Fruit fly (Drosophila melanogaster): ENCODE measurements around the gene CG12517.
A peak's percentile ranks its signal among the peaks of the same experiment; 100 is the strongest.

The CG12517 gene

dm6 chr2L:10869867-10870266, at the start of gene CG12517:
CG12517 (plus strand) TSS chr2L:10870167.
- TF ChIP-seq Dll (optimal IDR thresholded peaks at IDR 0.05) (no peak), EcR (GFP tag; optimal IDR thresholded peaks at IDR 0.05) (no peak), psq (optimal IDR thresholded peaks at IDR 0.05) (no peak), pan (optimal IDR thresholded peaks at IDR 0.05) (no peak), usp (GFP tag; optimal IDR thresholded peaks at IDR 0.05) (no peak), CG8478 (optimal IDR thresholded peaks at IDR 0.05) (no peak)

DNA sequence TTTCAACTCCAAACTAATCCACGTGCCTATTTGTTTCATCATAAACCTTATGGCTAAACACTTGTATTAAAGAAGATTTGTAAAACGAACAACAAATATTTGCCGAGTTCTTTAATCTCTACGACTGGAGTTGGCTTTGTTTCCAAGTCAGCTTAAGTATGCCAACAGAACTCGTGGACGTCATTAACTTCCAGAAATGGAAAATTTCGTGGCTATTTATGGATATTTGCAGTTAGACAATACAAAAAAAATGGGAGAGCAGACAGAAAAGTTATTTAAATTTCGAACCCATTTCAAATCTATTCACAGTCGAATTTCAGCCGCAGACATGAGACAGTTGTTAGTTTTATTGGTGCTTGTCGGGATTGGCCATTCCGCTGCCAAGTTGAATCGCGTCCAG, 49.6 kb upstream of the CG12517 start, which contains the start of gene CG17134:
TSS of gene CG17134 (plus strand) at position 301 of the 400 bp plus-strand sequence.
- no peak for TF ChIP-seq Dll (optimal IDR thresholded peaks at IDR 0.05)
- TF ChIP-seq EcR (GFP tag; optimal IDR thresholded peaks at IDR 0.05), result no peak
- no peak for TF ChIP-seq usp (GFP tag; optimal IDR thresholded peaks at IDR 0.05)
- TF ChIP-seq pan (optimal IDR thresholded peaks at IDR 0.05), result no peak
- no peak for TF ChIP-seq psq (optimal IDR thresholded peaks at IDR 0.05)
- no peak for TF ChIP-seq CG8478 (optimal IDR thresholded peaks at IDR 0.05)

DNA sequence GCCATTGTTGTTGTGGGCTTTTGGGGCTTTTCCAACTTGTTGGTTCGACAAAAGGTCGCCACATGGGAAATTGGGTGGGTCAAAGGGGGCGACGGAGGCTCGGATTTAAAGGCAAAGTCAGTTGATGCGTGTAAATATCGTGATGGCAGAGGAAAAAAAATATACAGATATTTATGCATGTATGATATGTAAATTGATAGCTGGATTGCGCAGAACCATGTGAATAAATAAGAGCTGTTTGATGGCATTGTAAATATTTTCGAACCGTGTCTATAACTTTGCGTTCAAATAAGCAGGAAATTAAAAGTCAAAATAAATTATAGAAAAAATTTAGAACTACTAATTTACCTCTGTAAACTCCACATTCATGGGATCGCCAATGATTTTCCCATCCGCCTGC, 47.3 kb upstream of the CG12517 start:
- no peak for TF ChIP-seq EcR (GFP tag; optimal IDR thresholded peaks at IDR 0.05)
- TF ChIP-seq Dll (optimal IDR thresholded peaks at IDR 0.05), result no peak
- no peak for TF ChIP-seq psq (optimal IDR thresholded peaks at IDR 0.05)
- TF ChIP-seq CG8478 (optimal IDR thresholded peaks at IDR 0.05), result no peak
- no peak for TF ChIP-seq pan (optimal IDR thresholded peaks at IDR 0.05)
- TF ChIP-seq usp (GFP tag; optimal IDR thresholded peaks at IDR 0.05), result no peak

dm6 chr2L:10831590-10831989, 38.4 kb upstream of the CG12517 start:
- TF ChIP-seq EcR (GFP tag; optimal IDR thresholded peaks at IDR 0.05) (no peak), pan (optimal IDR thresholded peaks at IDR 0.05) (no peak), psq (optimal IDR thresholded peaks at IDR 0.05) (no peak), CG8478 (optimal IDR thresholded peaks at IDR 0.05) (no peak), usp (GFP tag; optimal IDR thresholded peaks at IDR 0.05) (no peak), Dll (optimal IDR thresholded peaks at IDR 0.05) (no peak)

dm6 chr2L:10837491-10837890, 32.5 kb upstream of the CG12517 start, which contains the start of gene Nos:
Nos (minus strand) TSS chr2L:10837511.
- TF ChIP-seq psq (optimal IDR thresholded peaks at IDR 0.05), result no peak
- TF ChIP-seq pan (optimal IDR thresholded peaks at IDR 0.05), result no peak
- no peak for TF ChIP-seq usp (GFP tag; optimal IDR thresholded peaks at IDR 0.05)
- TF ChIP-seq Dll (optimal IDR thresholded peaks at IDR 0.05), result no peak
- no peak for TF ChIP-seq EcR (GFP tag; optimal IDR thresholded peaks at IDR 0.05)
- TF ChIP-seq CG8478 (optimal IDR thresholded peaks at IDR 0.05), result no peak

- TF ChIP-seq psq (optimal IDR thresholded peaks at IDR 0.05) (no peak), pan (optimal IDR thresholded peaks at IDR 0.05) (no peak), EcR (GFP tag; optimal IDR thresholded peaks at IDR 0.05) (no peak), usp (GFP tag; optimal IDR thresholded peaks at IDR 0.05) (no peak), Dll (optimal IDR thresholded peaks at IDR 0.05) (no peak), CG8478 (optimal IDR thresholded peaks at IDR 0.05) (no peak)
Measured at dm6 chr2L:10841619-10842018, 28.3 kb upstream of the CG12517 start.

dm6 chr2L:10842326-10842725, 27.6 kb upstream of the CG12517 start, which contains the start of gene CG6700:
CG6700 (minus strand) TSS chr2L:10842597.
- no peak for TF ChIP-seq CG8478 (optimal IDR thresholded peaks at IDR 0.05)
- no peak for TF ChIP-seq psq (optimal IDR thresholded peaks at IDR 0.05)
- TF ChIP-seq EcR (GFP tag; optimal IDR thresholded peaks at IDR 0.05), result no peak
- TF ChIP-seq usp (GFP tag; optimal IDR thresholded peaks at IDR 0.05), result no peak
- TF ChIP-seq Dll (optimal IDR thresholded peaks at IDR 0.05), result no peak
- TF ChIP-seq pan (optimal IDR thresholded peaks at IDR 0.05), result no peak

- TF ChIP-seq usp (GFP tag; optimal IDR thresholded peaks at IDR 0.05), result no peak
Measured at dm6 chr2L:10845564-10845963, 24.4 kb upstream of the CG12517 start, which contains the start of the genes CG17139 and CG17140. CG17139 (minus strand) TSS chr2L:10845664. CG17140 (minus strand) TSS chr2L:10845664.

DNA sequence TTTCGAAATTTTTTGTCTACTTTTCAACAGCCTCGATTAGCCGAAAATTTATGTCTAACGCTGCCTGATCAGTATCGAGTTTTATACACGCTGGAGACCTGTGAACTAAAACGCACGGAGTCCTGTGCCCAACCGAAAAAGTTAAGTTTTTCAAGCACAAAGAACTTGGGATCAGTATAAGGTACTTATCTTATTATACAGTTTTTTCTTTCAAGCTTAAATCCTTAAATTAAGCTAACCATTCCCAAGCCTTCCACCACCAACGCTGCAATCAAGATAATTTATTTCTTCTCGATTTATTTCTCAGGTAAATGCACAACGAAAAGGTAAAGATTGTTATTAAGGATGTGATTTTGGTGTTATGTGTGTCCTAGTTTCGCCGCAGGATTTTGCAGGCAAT, 23.0 kb upstream of the CG12517 start, which contains the start of gene Porin2:
TSS of gene Porin2 (minus strand) at position 101 of the 400 bp plus-strand sequence.
- TF ChIP-seq EcR (GFP tag; optimal IDR thresholded peaks at IDR 0.05) (no peak), psq (optimal IDR thresholded peaks at IDR 0.05) (no peak), pan (optimal IDR thresholded peaks at IDR 0.05) (no peak), CG8478 (optimal IDR thresholded peaks at IDR 0.05) (no peak), Dll (optimal IDR thresholded peaks at IDR 0.05) (no peak), usp (GFP tag; optimal IDR thresholded peaks at IDR 0.05) (no peak)

DNA sequence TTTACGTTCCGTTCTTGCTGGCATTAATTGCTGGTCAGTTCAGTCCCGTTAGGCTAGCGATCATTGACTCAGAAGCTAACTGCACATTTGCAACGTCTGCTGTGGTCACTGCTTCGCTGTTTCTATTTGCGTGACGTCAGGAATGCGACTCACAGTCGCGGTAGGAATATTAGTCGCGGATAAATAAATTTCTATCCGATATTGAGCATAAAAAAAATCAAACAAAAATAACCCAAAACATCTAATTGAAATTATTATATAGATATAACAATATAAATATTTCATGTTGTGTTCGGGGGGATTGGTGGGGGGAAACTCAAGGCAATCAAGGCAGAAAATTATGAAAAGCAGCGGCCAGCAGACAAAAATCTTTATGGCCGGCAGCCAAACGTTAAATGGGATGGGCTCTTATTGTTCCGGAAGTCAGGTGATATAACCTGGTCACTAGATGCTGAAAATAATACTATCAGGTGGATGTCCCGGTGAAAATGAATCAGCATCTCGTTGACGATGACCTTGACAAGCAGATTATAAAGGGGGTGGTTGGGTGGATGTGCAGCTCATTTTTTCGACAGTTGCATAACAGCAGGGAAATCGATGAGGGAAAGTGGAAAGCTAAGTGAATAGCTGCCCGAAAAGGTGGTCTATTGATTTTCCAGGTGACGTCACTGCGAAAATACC, 20.3 kb upstream of the CG12517 start, which contains the start of gene SmydA-3:
TSS of gene SmydA-3 (plus strand) at position 631 of the 681 bp plus-strand sequence.
- TF ChIP-seq Dll (optimal IDR thresholded peaks at IDR 0.05) (no peak), CG8478 (optimal IDR thresholded peaks at IDR 0.05) (no peak)

DNA sequence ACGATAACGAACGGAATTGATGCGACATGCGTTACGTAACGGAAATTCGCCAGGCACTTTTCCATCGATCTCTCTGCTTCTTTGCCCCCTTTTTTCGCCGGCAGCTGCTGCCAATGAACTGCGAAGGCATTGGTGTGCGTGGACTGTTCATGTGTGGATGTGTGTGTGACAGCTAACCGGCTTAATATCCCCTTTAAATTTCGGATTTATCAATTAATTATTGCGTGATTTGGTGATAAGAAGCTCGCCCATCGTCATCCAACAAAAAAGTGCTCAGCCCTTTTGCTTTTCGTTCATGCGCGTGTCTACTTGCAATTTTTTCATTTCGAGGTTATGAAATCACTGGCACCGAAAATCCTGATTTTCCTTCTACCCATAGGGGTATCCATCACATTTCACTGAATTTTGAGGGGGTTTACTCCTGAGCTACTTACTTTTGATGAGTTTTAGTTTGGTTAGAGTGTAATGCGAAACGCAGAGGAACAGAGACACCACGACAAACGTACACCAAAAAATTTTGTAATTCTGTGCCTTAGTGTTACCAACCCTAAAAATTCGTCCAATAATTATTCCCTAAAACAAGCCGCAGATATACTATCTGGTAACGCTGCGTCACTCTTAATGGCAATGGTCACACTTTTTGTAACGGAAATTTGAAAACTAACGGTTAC, 19.5 kb upstream of the CG12517 start, which contains the start of gene porin:
TSS of gene porin (minus strand) at position 529 of the 671 bp plus-strand sequence.
- no peak for TF ChIP-seq CG8478 (optimal IDR thresholded peaks at IDR 0.05)
- TF ChIP-seq EcR (GFP tag; optimal IDR thresholded peaks at IDR 0.05), result peak in 1 of 2 experiments; percentile 77

DNA sequence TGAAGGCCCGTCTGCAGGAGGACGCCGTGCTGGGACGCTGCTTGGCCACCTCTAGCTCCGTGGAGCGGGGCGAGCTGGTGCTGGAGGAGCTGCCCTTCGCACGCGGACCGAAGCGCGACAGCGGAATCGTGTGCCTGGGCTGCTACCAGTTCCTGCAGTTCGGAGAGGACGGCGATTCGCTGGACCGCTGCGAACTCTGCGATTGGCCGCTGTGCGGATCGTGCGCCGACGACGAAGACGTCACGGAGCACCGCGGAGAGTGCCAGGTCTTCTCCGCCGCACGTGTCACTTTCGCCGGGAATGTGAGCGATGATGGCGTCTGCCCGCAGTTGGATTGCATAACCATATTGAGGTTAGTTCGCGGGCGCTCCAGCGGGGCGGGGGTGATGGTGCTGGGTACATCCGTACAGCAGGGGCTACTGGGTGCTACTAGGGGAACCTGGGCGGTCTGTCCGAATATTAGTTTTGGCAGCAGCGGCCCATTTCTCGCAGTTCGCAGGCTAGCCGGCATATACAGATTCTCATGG, 18.6 kb upstream of the CG12517 start:
- no peak for TF ChIP-seq psq (optimal IDR thresholded peaks at IDR 0.05)
- TF ChIP-seq pan (optimal IDR thresholded peaks at IDR 0.05), result no peak
- no peak for TF ChIP-seq usp (GFP tag; optimal IDR thresholded peaks at IDR 0.05)
- TF ChIP-seq Dll (optimal IDR thresholded peaks at IDR 0.05), result no peak
- no peak for TF ChIP-seq EcR (GFP tag; optimal IDR thresholded peaks at IDR 0.05)
- no peak for TF ChIP-seq CG8478 (optimal IDR thresholded peaks at IDR 0.05)
